Fruit fly (Drosophila melanogaster) whole organism, adult: ENCODE data around the gene CG13471.
A peak's percentile ranks its signal among the peaks of the same experiment; 100 is the strongest.

ENCODE experiments used
- CG11617 ChIP-seq: fragments of 200-800 bp; sonication (Bioruptor generic); optimal IDR thresholded peaks from 2 replicates; lab custom pipeline; 2017; ENCODE audit warnings: mild to moderate bottlenecking, missing biosample characterization, missing genetic modification reagents, missing genetic modification characterization
- CG12768 ChIP-seq: fragments of 200-800 bp; sonication (Bioruptor generic); optimal IDR thresholded peaks from 2 replicates; lab custom pipeline; 2017; ENCODE audit warnings: missing biosample characterization, missing genetic modification characterization, mild to moderate bottlenecking, moderate library complexity, missing genetic modification reagents
- CG14711 ChIP-seq: fragments of 200-800 bp; sonication (Bioruptor generic); optimal IDR thresholded peaks from 2 replicates; lab custom pipeline; 2018; ENCODE audit warnings: missing biosample characterization, mild to moderate bottlenecking, missing genetic modification characterization, moderate library complexity
- CG1620 ChIP-seq: fragments of 200-800 bp; sonication (Bioruptor generic); optimal IDR thresholded peaks from 2 replicates; lab custom pipeline; 2016; ENCODE audit warnings: missing biosample characterization, missing genetic modification characterization
- CG33017 ChIP-seq: fragments of 200-800 bp; sonication (Bioruptor generic); optimal IDR thresholded peaks from 2 replicates; lab custom pipeline; 2018; ENCODE audit warnings: missing biosample characterization, mild to moderate bottlenecking, missing genetic modification characterization, moderate library complexity
- CG5204 ChIP-seq: fragments of 200-800 bp; sonication (Bioruptor generic); optimal IDR thresholded peaks from 2 replicates; lab custom pipeline; 2016; ENCODE audit warnings: missing biosample characterization, missing genetic modification characterization
- CG7045 ChIP-seq: fragments of 200-800 bp; sonication (Bioruptor generic); optimal IDR thresholded peaks from 2 replicates; lab custom pipeline; 2017; ENCODE audit warnings: missing biosample characterization, mild to moderate bottlenecking, missing genetic modification characterization
- CG7101 ChIP-seq: fragments of 200-800 bp; sonication (Bioruptor generic); optimal IDR thresholded peaks from 2 replicates; lab custom pipeline; 2018; ENCODE audit warnings: missing biosample characterization, mild to moderate bottlenecking, missing genetic modification characterization, moderate library complexity
- Clk ChIP-seq: fragments of 200-800 bp; sonication (Bioruptor generic); optimal IDR thresholded peaks from 2 replicates; lab custom pipeline; 2017; ENCODE audit warnings: missing biosample characterization, missing genetic modification characterization
- Crg-1 ChIP-seq: fragments of 200-800 bp; sonication (Bioruptor generic); optimal IDR thresholded peaks from 2 replicates; lab custom pipeline; 2016; ENCODE audit warnings: missing biosample characterization, missing genetic modification characterization
- Hr96 ChIP-seq: fragments of 200-800 bp; sonication (Bioruptor generic); optimal IDR thresholded peaks from 2 replicates; lab custom pipeline; 2016; ENCODE audit warnings: missing biosample characterization, missing genetic modification characterization
- Mnt ChIP-seq: fragments of 200-800 bp; sonication (Bioruptor generic); optimal IDR thresholded peaks from 2 replicates; lab custom pipeline; 2016; ENCODE audit warnings: missing biosample characterization, mild to moderate bottlenecking, missing genetic modification characterization
- bab1 ChIP-seq: fragments of 200-800 bp; sonication (Bioruptor generic); optimal IDR thresholded peaks from 3 replicates; lab custom pipeline; 2019; ENCODE audit warnings: missing biosample characterization, mild to moderate bottlenecking, missing genetic modification characterization, moderate library complexity
- cic ChIP-seq: fragments of 200-800 bp; sonication (Bioruptor generic); optimal IDR thresholded peaks from 2 replicates; lab custom pipeline; 2017; ENCODE audit warnings: missing biosample characterization, mild to moderate bottlenecking, missing genetic modification characterization, moderate library complexity
- cnc ChIP-seq, 2 experiments: fragments of >200 bp; optimal IDR thresholded peaks; 2 replicates each; lab custom pipeline; 2017
- kay ChIP-seq: fragments of 200-800 bp; sonication (Bioruptor generic); peaks from one replicate; lab custom pipeline; 2016; ENCODE audit warnings: missing biosample characterization, missing genetic modification characterization, borderline replicate concordance
- ovo ChIP-seq: fragments of 200-800 bp; sonication (Bioruptor generic); optimal IDR thresholded peaks from 2 replicates; lab custom pipeline; 2016; ENCODE audit warnings: missing biosample characterization, missing genetic modification characterization
- pad ChIP-seq: fragments of 200-800 bp; sonication (Bioruptor generic); optimal IDR thresholded peaks from 3 replicates; lab custom pipeline; 2017; ENCODE audit warnings: missing biosample characterization, missing genetic modification characterization, mild to moderate bottlenecking, moderate library complexity, missing genetic modification reagents
- tj ChIP-seq: fragments of 200-800 bp; sonication (Bioruptor generic); optimal IDR thresholded peaks from 3 replicates; lab custom pipeline; 2017; ENCODE audit warnings: missing biosample characterization, mild to moderate bottlenecking, missing genetic modification characterization, moderate library complexity
- toe ChIP-seq: fragments of 200-800 bp; sonication (Bioruptor generic); optimal IDR thresholded peaks from 2 replicates; lab custom pipeline; 2016; ENCODE audit warnings: missing biosample characterization, missing genetic modification characterization

The CG13471 gene

dm6 chr3L:14731790-14732189 lies 1.5 kb downstream of the CG13471 start:
- TF ChIP-seq toe (GFP tag; lab: Kevin White, UChicago) (no peak), CG7101 (tag; lab: Kevin White, UChicago) (no peak), Hr96 (no peak), Clk (GFP tag; lab: Kevin White, UChicago) (no peak), cnc (optimal IDR thresholded peaks at IDR 0.05; lab: Kevin White, UChicago) (no peak), CG7045 (no peak), Crg-1 (no peak), CG14711 (tag; lab: Kevin White, UChicago) (no peak), kay (GFP tag; lab: Kevin White, UChicago) (no peak), tj (GFP tag; lab: Kevin White, UChicago) (no peak), pad (no peak), CG33017 (no peak), ovo (GFP tag; lab: Kevin White, UChicago) (no peak), CG1620 (GFP tag; lab: Kevin White, UChicago) (no peak)

dm6 chr3L:14728460-14728859 lies 4.9 kb downstream of the CG13471 start, which contains the start of gene CG13473:
TSS of gene CG13473 (plus strand) at chr3L:14728760.
- TF ChIP-seq cnc (optimal IDR thresholded peaks at IDR 0.05; lab: Kevin White, UChicago): no peak
- no peak for TF ChIP-seq CG7045
- no peak for TF ChIP-seq Clk (GFP tag; lab: Kevin White, UChicago)
- TF ChIP-seq CG5204 (GFP tag; lab: Kevin White, UChicago): no peak
- no peak for TF ChIP-seq Hr96

- TF ChIP-seq kay (GFP tag; lab: Kevin White, UChicago) (peak; percentile 84), cic (peak; percentile 56), CG33017 (peak; percentile 35), bab1 (GFP tag; lab: Kevin White, UChicago) (no peak), CG7045 (peak; percentile 18), ovo (GFP tag; lab: Kevin White, UChicago) (no peak)
Measured at dm6 chr3L:14712799-14713198, 20.5 kb downstream of the CG13471 start.

- TF ChIP-seq CG33017 (peak; percentile 44), CG12768 (GFP tag; lab: Kevin White, UChicago) (no peak), Crg-1 (peak; percentile 57), CG7045 (peak; percentile 47), Clk (GFP tag; lab: Kevin White, UChicago) (no peak), CG7101 (tag; lab: Kevin White, UChicago) (peak; percentile 50), CG1620 (GFP tag; lab: Kevin White, UChicago) (peak; percentile 53), CG11617 (GFP tag; lab: Kevin White, UChicago) (no peak), pad (peak; percentile 10), bab1 (GFP tag; lab: Kevin White, UChicago) (no peak), tj (GFP tag; lab: Kevin White, UChicago) (no peak), Hr96 (peak; percentile 29), kay (GFP tag; lab: Kevin White, UChicago) (peak; percentile 75), CG5204 (GFP tag; lab: Kevin White, UChicago) (no peak), CG14711 (tag; lab: Kevin White, UChicago) (peak; percentile 40), Mnt (GFP tag; lab: Kevin White, UChicago) (no peak), cic (no peak), toe (GFP tag; lab: Kevin White, UChicago) (peak; percentile 2), ovo (GFP tag; lab: Kevin White, UChicago) (peak; percentile 54), cnc (optimal IDR thresholded peaks at IDR 0.05; lab: Kevin White, UChicago) (no peak)
Measured at dm6 chr3L:14708053-14708452, 25.3 kb downstream of the CG13471 start.

dm6 chr3L:14706461-14706880 lies 26.8 kb downstream of the CG13471 start:
- no peak for TF ChIP-seq kay (GFP tag; lab: Kevin White, UChicago)
- peak; percentile 55 for TF ChIP-seq CG33017
- TF ChIP-seq toe (GFP tag; lab: Kevin White, UChicago): no peak
- TF ChIP-seq ovo (GFP tag; lab: Kevin White, UChicago): no peak
- peak; percentile 86 for TF ChIP-seq tj (GFP tag; lab: Kevin White, UChicago)
- TF ChIP-seq CG14711 (tag; lab: Kevin White, UChicago): no peak
- TF ChIP-seq CG7045: no peak
- peak; percentile 63 for TF ChIP-seq cic
- no peak for TF ChIP-seq cnc (optimal IDR thresholded peaks at IDR 0.05; lab: Kevin White, UChicago)
- peak; percentile 98 for TF ChIP-seq Mnt (GFP tag; lab: Kevin White, UChicago)
- no peak for TF ChIP-seq CG5204 (GFP tag; lab: Kevin White, UChicago)
- TF ChIP-seq Clk (GFP tag; lab: Kevin White, UChicago): no peak
- TF ChIP-seq CG12768 (GFP tag; lab: Kevin White, UChicago): peak; percentile 19
- no peak for TF ChIP-seq CG1620 (GFP tag; lab: Kevin White, UChicago)
- no peak for TF ChIP-seq Hr96
- no peak for TF ChIP-seq CG7101 (tag; lab: Kevin White, UChicago)
- TF ChIP-seq pad: no peak
- no peak for TF ChIP-seq CG11617 (GFP tag; lab: Kevin White, UChicago)
- peak; percentile 35 for TF ChIP-seq bab1 (GFP tag; lab: Kevin White, UChicago)
- no peak for TF ChIP-seq Crg-1

- TF ChIP-seq CG1620 (GFP tag; lab: Kevin White, UChicago) (no peak), cic (no peak), bab1 (GFP tag; lab: Kevin White, UChicago) (no peak), Clk (GFP tag; lab: Kevin White, UChicago) (no peak), kay (GFP tag; lab: Kevin White, UChicago) (peak; percentile 64), CG11617 (GFP tag; lab: Kevin White, UChicago) (no peak), CG7045 (no peak), pad (no peak)
Measured at dm6 chr3L:14705164-14705563, 28.2 kb downstream of the CG13471 start, which contains the start of gene CG13476. TSS of gene CG13476 (plus strand) at chr3L:14705464.
